Worm (Caenorhabditis elegans) whole organism, midembryonic: Measurements from ENCODE around the gene spo-11.

Experiments used
- T22C8.4 ChIP-seq: fragments of 200-800 bp; sonication (Bioruptor generic); IDR thresholded peaks from 2 replicates; pipeline ENCODE4 v1.3.6; 2022; ENCODE audit warnings: missing genetic modification characterization, missing compliant biosample characterization
- cog-1 ChIP-seq: sonication (generic microtip); optimal IDR thresholded peaks from 2 replicates; lab custom pipeline; 2016; ENCODE audit warnings: missing genetic modification characterization, missing compliant biosample characterization
- flt-1 ChIP-seq: fragments of 200-800 bp; sonication (Bioruptor generic); IDR thresholded peaks from 2 replicates; pipeline ENCODE4 v1.3.6; 2022; ENCODE audit warnings: missing genetic modification characterization, missing compliant biosample characterization
- klf-2 ChIP-seq: fragments of 200-800 bp; sonication (Bioruptor generic); conservative IDR thresholded peaks from 2 replicates; pipeline ENCODE4 v1.3.6; 2022; ENCODE audit warnings: missing genetic modification reagents, missing genetic modification characterization, missing compliant biosample characterization
- med-1 ChIP-seq: sonication (generic microtip); optimal IDR thresholded peaks from 2 replicates; lab custom pipeline; 2017; ENCODE audit warnings: missing genetic modification characterization, mild to moderate bottlenecking, missing compliant biosample characterization, antibody characterized with exemption, missing genetic modification reagents; ENCODE audit not compliant: insufficient read depth
- ref-1 ChIP-seq: fragments of 200-800 bp; sonication (Bioruptor generic); conservative IDR thresholded peaks from 2 replicates; pipeline ENCODE4 v1.3.6; 2022; ENCODE audit warnings: missing genetic modification reagents, missing genetic modification characterization, missing compliant biosample characterization
- tab-1 ChIP-seq: fragments of 200-800 bp; sonication (Bioruptor generic); IDR thresholded peaks from 2 replicates; pipeline ENCODE4 v1.3.6; 2022; ENCODE audit warnings: missing genetic modification characterization, missing compliant biosample characterization
- ztf-23 ChIP-seq: fragments of 200-800 bp; sonication (Bioruptor generic); IDR thresholded peaks from 2 replicates; pipeline ENCODE4 v1.3.6; 2022; ENCODE audit warnings: missing genetic modification reagents, missing genetic modification characterization, missing compliant biosample characterization
- ztf-29 ChIP-seq: fragments of 200-800 bp; sonication (Bioruptor generic); IDR thresholded peaks from 2 replicates; pipeline ENCODE4 v1.3.6; 2022; ENCODE audit warnings: missing genetic modification reagents, missing genetic modification characterization, missing compliant biosample characterization

ce11 chrIV:11126004-11126027 is 1.2 kb upstream of the spo-11 start, which contains the start of gene swsn-4:
- TF ChIP-seq tab-1 (no peak), ref-1 (GFP tag; lab: Robert Waterston, UW) (no peak), med-1 (no peak), flt-1 (GFP tag; lab: Robert Waterston, UW) (no peak), ztf-23 (no peak), ztf-29 (no peak), T22C8.4 (GFP tag; lab: Robert Waterston, UW) (no peak), klf-2 (GFP tag; lab: Robert Waterston, UW) (no peak), cog-1 (no peak)
